Worm (Caenorhabditis elegans): ENCODE results near the gene F58E6.13.

F58E6.13 gene

ce11 chrV:9775734-9776133 lies 30.7 kb downstream of the F58E6.13 start, which contains the start of gene F46B6.12:
TSS of gene F46B6.12 (minus strand) at chrV:9775834.
- no peak for TF ChIP-seq lsy-27 (tag; optimal IDR thresholded peaks at IDR 0.05; ENCODE audit: borderline replicate concordance, insufficient read depth)
- TF ChIP-seq unc-130 (GFP tag; optimal IDR thresholded peaks at IDR 0.05) = no peak
- TF ChIP-seq attf-3 (GFP tag; conservative IDR thresholded peaks at IDR 0.05) = no peak

- TF ChIP-seq madf-6 (GFP tag; IDR thresholded peaks at IDR 0.05) (0 out of 2 replicates have a peak, but pooled peaks have one; percentile 10), F57C9.4 (tag; optimal IDR thresholded peaks at IDR 0.05) (no peak), attf-6 (GFP tag; IDR thresholded peaks at IDR 0.05) (no peak), sea-2 (GFP tag; IDR thresholded peaks at IDR 0.05) (no peak)
Measured at ce11 chrV:9777645-9778044, 32.6 kb downstream of the F58E6.13 start, which contains the start of gene smg-4. TSS of gene smg-4 (minus strand) at chrV:9777745.

DNA sequence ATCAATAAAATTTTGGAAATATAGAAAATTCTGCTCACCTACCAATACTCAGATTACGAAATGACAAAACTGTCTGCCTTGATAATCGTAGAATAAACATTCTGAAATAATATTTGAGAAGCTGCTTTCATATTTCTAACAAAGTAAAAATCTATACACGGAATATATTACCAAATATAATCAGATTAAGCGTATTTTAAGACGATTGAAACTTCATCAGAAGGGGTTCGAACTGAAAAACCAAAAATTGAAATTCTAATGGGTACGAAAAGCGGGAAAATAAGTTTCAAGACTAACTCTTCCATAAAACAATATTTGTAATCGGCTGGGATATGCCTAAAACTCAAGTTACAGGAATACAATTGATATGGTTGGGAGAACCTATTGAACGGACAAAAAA lies 34.4 kb downstream of the F58E6.13 start, which contains the start of gene F46B6.4:
Gene F46B6.4, minus strand, starts transcription at position 101 of the 400 bp plus-strand sequence.
- no peak for TF ChIP-seq Y53F4B.3 (GFP tag; IDR thresholded peaks at IDR 0.05)
- no peak for TF ChIP-seq T26A5.8 (tag; optimal IDR thresholded peaks at IDR 0.05)
- TF ChIP-seq nfya-1 (tag; optimal IDR thresholded peaks at IDR 0.05; ENCODE audit: borderline replicate concordance, insufficient read depth) = no peak
- no peak for TF ChIP-seq ztf-28 (GFP tag; IDR thresholded peaks at IDR 0.05)
- no peak for TF ChIP-seq him-1 (tag; optimal IDR thresholded peaks at IDR 0.05)
- TF ChIP-seq F57C9.4 (tag; optimal IDR thresholded peaks at IDR 0.05) = no peak
- no peak for TF ChIP-seq hmg-20 (GFP tag; IDR thresholded peaks at IDR 0.05)
- TF ChIP-seq tbp1 (GFP tag; optimal IDR thresholded peaks at IDR 0.05) = no peak

DNA sequence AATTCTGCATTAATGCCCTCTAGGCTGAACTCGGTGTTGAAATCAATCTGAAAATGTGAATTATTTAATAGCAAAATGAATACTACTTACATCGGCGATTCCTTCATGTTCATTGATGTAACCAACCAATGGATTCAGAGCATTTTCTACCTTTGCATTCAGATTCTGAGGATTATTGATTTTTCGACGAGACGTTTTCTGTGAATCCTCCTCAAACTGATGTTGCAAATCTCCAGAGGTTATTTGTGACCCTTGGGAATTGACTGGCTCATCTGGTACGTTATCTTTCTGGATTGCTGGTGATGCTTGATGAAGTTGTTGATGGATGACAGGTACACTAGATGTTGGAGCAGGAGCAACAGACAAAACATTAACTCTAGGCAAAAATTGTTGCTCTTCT lies 37.0 kb downstream of the F58E6.13 start:
- no peak for TF ChIP-seq tlf-1 (GFP tag; optimal IDR thresholded peaks at IDR 0.05)
- no peak for TF ChIP-seq F23B12.7 (tag; optimal IDR thresholded peaks at IDR 0.05; ENCODE audit: insufficient read depth)
- no peak for TF ChIP-seq madf-6 (GFP tag; IDR thresholded peaks at IDR 0.05)
- TF ChIP-seq nhr-27 (tag; optimal IDR thresholded peaks at IDR 0.05) = no peak
- no peak for TF ChIP-seq xnd-1 (tag; optimal IDR thresholded peaks at IDR 0.05)
- TF ChIP-seq snpc-1.1 (tag; optimal IDR thresholded peaks at IDR 0.05; ENCODE audit: insufficient read depth) = no peak
- TF ChIP-seq T26A5.8 (tag; optimal IDR thresholded peaks at IDR 0.05) = no peak
- no peak for TF ChIP-seq B0261.1 (tag; optimal IDR thresholded peaks at IDR 0.05)
- no peak for TF ChIP-seq egl-44 (GFP tag; IDR thresholded peaks at IDR 0.05)
- no peak for TF ChIP-seq him-1 (tag; optimal IDR thresholded peaks at IDR 0.05)
- no peak for TF ChIP-seq hrde-1 (tag; optimal IDR thresholded peaks at IDR 0.05; ENCODE audit: borderline replicate concordance)
- TF ChIP-seq Y56A3A.18 (GFP tag; IDR thresholded peaks at IDR 0.05) = no peak
- TF ChIP-seq ceh-58 (GFP tag; IDR thresholded peaks at IDR 0.05) = no peak
- no peak for TF ChIP-seq fkh-3 (tag; optimal IDR thresholded peaks at IDR 0.05)
- no peak for TF ChIP-seq snpc-1.3 (tag; optimal IDR thresholded peaks at IDR 0.05; ENCODE audit: insufficient read depth)
- TF ChIP-seq dox-1 (GFP tag; IDR thresholded peaks at IDR 0.05) = no peak
- no peak for TF ChIP-seq ceh-100 (GFP tag; IDR thresholded peaks at IDR 0.05)

ce11 chrV:9782969-9783368 lies 37.9 kb downstream of the F58E6.13 start, which contains the start of gene F46B6.5:
TSS of gene F46B6.5 (minus strand) at chrV:9783069.
- no peak for TF ChIP-seq F37B4.10 (GFP tag; IDR thresholded peaks at IDR 0.05)
- TF ChIP-seq akir-1 (GFP tag; optimal IDR thresholded peaks at IDR 0.05) = no peak
- 0 out of 2 replicates have a peak, but pooled peaks have one; percentile 38 for TF ChIP-seq ztf-25 (GFP tag; IDR thresholded peaks at IDR 0.05)
- no peak for TF ChIP-seq rcor-1 (GFP tag; IDR thresholded peaks at IDR 0.05)

All from whole organism, young adult.